Worm (Caenorhabditis elegans): ENCODE measurements around the gene pfn-3.

DNA sequence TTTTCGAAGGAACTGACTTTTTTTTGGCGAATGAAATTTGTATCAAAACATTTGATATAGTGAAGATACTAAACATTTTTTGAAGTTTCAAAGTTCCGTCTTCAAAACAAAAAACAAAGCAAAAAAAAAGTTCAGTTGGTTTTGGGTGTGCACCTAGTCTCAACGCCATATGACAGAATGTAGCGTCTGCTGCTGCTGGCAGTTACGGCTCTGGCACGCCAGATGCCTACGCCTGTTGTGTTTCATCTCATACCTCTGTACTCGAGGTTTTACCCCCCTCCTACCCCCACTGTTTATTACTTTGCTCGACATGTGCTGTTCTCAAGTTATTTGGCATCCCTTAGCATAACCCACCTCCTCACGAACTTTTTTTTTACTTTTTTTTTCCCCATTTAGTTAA lies 30.3 kb upstream of the pfn-3 start:
- TF ChIP-seq him-1 (tag; optimal IDR thresholded peaks at IDR 0.05) = no peak
- no peak for TF ChIP-seq dao-5 (tag; optimal IDR thresholded peaks at IDR 0.05)
- TF ChIP-seq W03F9.2 (tag; optimal IDR thresholded peaks at IDR 0.05) = no peak
